Fruit fly (Drosophila melanogaster): ENCODE measurements around the gene CG5890.

The CG5890 gene

DNA sequence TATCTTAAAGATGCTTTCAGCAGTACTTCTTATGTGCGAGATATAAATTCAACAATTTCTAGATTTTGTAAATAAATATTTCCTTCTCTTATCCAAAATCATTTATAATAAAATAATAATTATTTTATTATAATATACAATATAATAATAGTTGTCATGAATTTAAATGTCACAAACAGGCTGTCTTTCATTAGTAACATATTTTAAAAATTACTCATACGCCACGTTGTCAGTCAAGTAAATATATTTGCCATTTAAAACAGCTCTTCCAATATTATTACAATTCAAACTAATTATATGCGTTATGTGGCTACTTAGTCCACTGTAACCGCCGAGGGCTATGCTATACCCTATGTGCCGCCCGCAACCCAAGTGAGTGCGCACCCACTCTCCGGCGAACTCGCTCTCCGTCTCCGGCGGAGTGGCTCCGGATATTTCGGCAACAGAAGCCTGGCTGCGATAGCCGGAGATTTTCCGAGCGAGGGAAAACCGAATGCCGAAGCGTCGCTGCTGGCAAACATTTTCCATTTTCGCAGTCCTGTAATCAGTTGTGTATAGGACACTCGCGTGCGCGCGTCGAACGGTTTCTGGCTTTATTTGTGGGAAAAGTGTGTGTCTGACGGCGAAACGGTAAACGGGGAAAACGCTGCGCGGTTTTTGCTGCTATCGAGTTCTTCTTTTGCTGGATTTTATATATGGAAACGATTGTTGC is at the start of gene CG5890:
Gene CG5890 (plus strand): TSS at position 561 of the 712 bp plus-strand sequence.
- no peak for TF ChIP-seq CG8319 (GFP tag; optimal IDR thresholded peaks at IDR 0.05)
- no peak for TF ChIP-seq CG1621 (tag; optimal IDR thresholded peaks at IDR 0.05)
- TF ChIP-seq CG32006 (GFP tag; optimal IDR thresholded peaks at IDR 0.05), result peak; percentile 57
- peak; percentile 11 for TF ChIP-seq CG10669 (GFP tag; optimal IDR thresholded peaks at IDR 0.05)
- TF ChIP-seq CG6808 (GFP tag; optimal IDR thresholded peaks at IDR 0.05), result no peak
- no peak for TF ChIP-seq Ets96B (tag; optimal IDR thresholded peaks at IDR 0.05)
- TF ChIP-seq CG34406 (GFP tag; optimal IDR thresholded peaks at IDR 0.05), result no peak
- no peak for TF ChIP-seq CG11762 (GFP tag; optimal IDR thresholded peaks at IDR 0.05; ENCODE audit: insufficient read depth)
- TF ChIP-seq achi (GFP tag; optimal IDR thresholded peaks at IDR 0.05), result no peak
- peak in 1 of 2 experiments; percentile 29 for TF ChIP-seq ss (GFP tag; optimal IDR thresholded peaks at IDR 0.05)
- TF ChIP-seq Hr4 (GFP tag; optimal IDR thresholded peaks at IDR 0.05), result no peak
- no peak for TF ChIP-seq eg (GFP tag; IDR thresholded peaks at IDR 0.05)
- TF ChIP-seq Sox15 (GFP tag; optimal IDR thresholded peaks at IDR 0.05), result no peak
- no peak for TF ChIP-seq Eip75B (GFP tag; optimal IDR thresholded peaks at IDR 0.05)
- no peak for TF ChIP-seq spab (GFP tag; optimal IDR thresholded peaks at IDR 0.05)
- TF ChIP-seq Sox14 (GFP tag; optimal IDR thresholded peaks at IDR 0.05), result no peak
- no peak for TF ChIP-seq CG6276 (GFP tag; optimal IDR thresholded peaks at IDR 0.05)
- no peak for TF ChIP-seq dsx (GFP tag; optimal IDR thresholded peaks at IDR 0.05; ENCODE audit: poor library complexity, severe bottlenecking)
- no peak for TF ChIP-seq fd85E (GFP tag; optimal IDR thresholded peaks at IDR 0.05)
- TF ChIP-seq CG6163 (GFP tag; IDR thresholded peaks at IDR 0.05), result no peak
- TF ChIP-seq CG8119 (GFP tag; IDR thresholded peaks at IDR 0.05), result no peak
- TF ChIP-seq Eip78C (GFP tag), result peak; percentile 28
- TF ChIP-seq pdm3 (GFP tag; optimal IDR thresholded peaks at IDR 0.05), result no peak
- TF ChIP-seq net (GFP tag; optimal IDR thresholded peaks at IDR 0.05), result no peak
- no peak for TF ChIP-seq dac (GFP tag; optimal IDR thresholded peaks at IDR 0.05)
- TF ChIP-seq CG10631 (GFP tag; optimal IDR thresholded peaks at IDR 0.05), result no peak
- no peak for TF ChIP-seq Ets21C (GFP tag; optimal IDR thresholded peaks at IDR 0.05)
- TF ChIP-seq Sox102F (GFP tag; optimal IDR thresholded peaks at IDR 0.05), result no peak
- TF ChIP-seq Met (GFP tag; optimal IDR thresholded peaks at IDR 0.05), result no peak
- TF ChIP-seq CG6854 (GFP tag; optimal IDR thresholded peaks at IDR 0.05), result no peak

DNA sequence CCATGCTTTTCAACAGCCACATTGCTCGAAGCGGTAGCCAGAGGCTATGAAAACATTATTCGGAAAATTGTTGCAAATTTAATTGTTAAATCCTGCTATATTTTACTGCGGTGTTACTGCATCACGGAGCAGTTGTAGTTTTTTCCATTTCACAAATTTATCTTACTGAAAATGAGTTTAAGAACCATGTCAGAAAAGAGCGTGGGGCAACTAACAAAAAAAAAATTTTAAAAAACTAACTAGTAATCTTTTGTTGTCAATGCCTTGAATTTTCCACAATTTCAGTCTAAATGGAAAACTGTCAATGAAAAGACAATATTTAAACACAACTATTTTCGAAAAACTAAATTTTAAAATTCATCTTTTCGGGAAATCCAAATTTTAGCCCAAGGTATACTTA is 45.2 kb upstream of the CG5890 start, which contains the start of gene CG5024:
Gene CG5024 (plus strand): TSS at position 301 of the 400 bp plus-strand sequence.
- TF ChIP-seq Sox102F (GFP tag; optimal IDR thresholded peaks at IDR 0.05), result no peak
- no peak for TF ChIP-seq net (GFP tag; optimal IDR thresholded peaks at IDR 0.05)
- TF ChIP-seq CG34406 (GFP tag; optimal IDR thresholded peaks at IDR 0.05), result no peak
- no peak for TF ChIP-seq Ets96B (tag; optimal IDR thresholded peaks at IDR 0.05)
- no peak for TF ChIP-seq Hr38 (GFP tag; optimal IDR thresholded peaks at IDR 0.05)
- TF ChIP-seq CG15336 (GFP tag; IDR thresholded peaks at IDR 0.05), result no peak
- TF ChIP-seq Eip75B (GFP tag; optimal IDR thresholded peaks at IDR 0.05), result no peak
- no peak for TF ChIP-seq Hr4 (GFP tag; optimal IDR thresholded peaks at IDR 0.05)
- no peak for TF ChIP-seq CG9139 (GFP tag; optimal IDR thresholded peaks at IDR 0.05)
- TF ChIP-seq CG8119 (GFP tag; IDR thresholded peaks at IDR 0.05), result no peak
- no peak for TF ChIP-seq CG6854 (GFP tag; optimal IDR thresholded peaks at IDR 0.05)
- TF ChIP-seq Sox14 (GFP tag; optimal IDR thresholded peaks at IDR 0.05), result no peak
- no peak for TF ChIP-seq CG8632 (GFP tag; optimal IDR thresholded peaks at IDR 0.05)
- no peak for TF ChIP-seq dsx (GFP tag; optimal IDR thresholded peaks at IDR 0.05; ENCODE audit: poor library complexity, severe bottlenecking)
- TF ChIP-seq Blimp-1 (GFP tag; optimal IDR thresholded peaks at IDR 0.05), result no peak
- TF ChIP-seq CG32006 (GFP tag; optimal IDR thresholded peaks at IDR 0.05), result no peak
- no peak for TF ChIP-seq eg (GFP tag; IDR thresholded peaks at IDR 0.05)
- no peak for TF ChIP-seq topi (GFP tag; optimal IDR thresholded peaks at IDR 0.05)
- TF ChIP-seq CG6792 (GFP tag; optimal IDR thresholded peaks at IDR 0.05), result no peak
- no peak for TF ChIP-seq dac (GFP tag; optimal IDR thresholded peaks at IDR 0.05)

All from whole organism, prepupa.